Fruit fly (Drosophila melanogaster) whole organism, prepupa: Measurements from ENCODE around the gene CG3868.

ENCODE experiments used
- CG10631 ChIP-seq: fragments of 200-800 bp; sonication (Bioruptor generic); optimal IDR thresholded peaks from 2 replicates; lab custom pipeline; 2016; ENCODE audit warnings: missing biosample characterization, missing genetic modification characterization
- CG10669 ChIP-seq: fragments of 200-800 bp; sonication (Bioruptor generic); optimal IDR thresholded peaks from 3 replicates; lab custom pipeline; 2018; ENCODE audit warnings: missing biosample characterization, mild to moderate bottlenecking, missing genetic modification characterization, moderate library complexity
- CG11762 ChIP-seq: fragments of 200-800 bp; sonication (Bioruptor generic); optimal IDR thresholded peaks from 3 replicates; lab custom pipeline; 2016; ENCODE audit warnings: missing biosample characterization, missing genetic modification characterization; ENCODE audit not compliant: insufficient read depth
- CG11902 ChIP-seq: fragments of 200-800 bp; sonication (Bioruptor generic); optimal IDR thresholded peaks from 3 replicates; lab custom pipeline; 2016; ENCODE audit warnings: missing biosample characterization, missing genetic modification characterization
- CG15336 ChIP-seq: fragments of 200-800 bp; sonication (Bioruptor generic); IDR thresholded peaks from 2 replicates; pipeline ENCODE4 v1.3.6; 2022; ENCODE audit warnings: missing biosample characterization, missing genetic modification characterization
- CG3032 ChIP-seq: fragments of 200-800 bp; optimal IDR thresholded peaks from 2 replicates; lab custom pipeline; 2019; ENCODE audit warnings: missing biosample characterization, mild to moderate bottlenecking, missing genetic modification characterization, moderate library complexity
- CG31627 ChIP-seq: fragments of 200-800 bp; sonication (Bioruptor generic); optimal IDR thresholded peaks from 3 replicates; lab custom pipeline; 2016; ENCODE audit warnings: missing biosample characterization, missing genetic modification characterization
- CG32006 ChIP-seq: fragments of 200-800 bp; sonication (Bioruptor generic); optimal IDR thresholded peaks from 3 replicates; lab custom pipeline; 2017; ENCODE audit warnings: missing biosample characterization, mild to moderate bottlenecking, missing genetic modification characterization
- CG34406 ChIP-seq: fragments of 200-800 bp; sonication (Bioruptor generic); optimal IDR thresholded peaks from 3 replicates; lab custom pipeline; 2016; ENCODE audit warnings: missing biosample characterization, missing genetic modification characterization
- CG4318 ChIP-seq: fragments of 200-800 bp; sonication (Bioruptor generic); optimal IDR thresholded peaks from 3 replicates; lab custom pipeline; 2017; ENCODE audit warnings: missing biosample characterization, mild to moderate bottlenecking, missing genetic modification characterization
- CG6163 ChIP-seq: fragments of 200-800 bp; sonication (Bioruptor generic); IDR thresholded peaks from 3 replicates; pipeline ENCODE4 v1.3.6; 2022; ENCODE audit warnings: missing biosample characterization, missing genetic modification characterization
- CG6276 ChIP-seq: fragments of 200-800 bp; sonication (Bioruptor generic); optimal IDR thresholded peaks from 2 replicates; lab custom pipeline; 2017; ENCODE audit warnings: missing biosample characterization, mild to moderate bottlenecking, missing genetic modification characterization
- CG6792 ChIP-seq: fragments of 200-800 bp; sonication (Bioruptor generic); optimal IDR thresholded peaks from 3 replicates; lab custom pipeline; 2016; ENCODE audit warnings: missing biosample characterization, missing genetic modification characterization
- CG6854 ChIP-seq: fragments of 200-800 bp; sonication (Bioruptor generic); optimal IDR thresholded peaks from 2 replicates; lab custom pipeline; 2017; ENCODE audit warnings: missing biosample characterization, mild to moderate bottlenecking, missing genetic modification characterization
- CG7368 ChIP-seq: fragments of 200-800 bp; sonication (Bioruptor generic); optimal IDR thresholded peaks from 3 replicates; lab custom pipeline; 2016; ENCODE audit warnings: missing biosample characterization, missing genetic modification characterization
- CG8319 ChIP-seq: fragments of 200-800 bp; sonication (Bioruptor generic); optimal IDR thresholded peaks from 3 replicates; lab custom pipeline; 2016; ENCODE audit warnings: missing biosample characterization, missing genetic modification characterization
- CG9139 ChIP-seq: fragments of 200-800 bp; sonication (Bioruptor generic); optimal IDR thresholded peaks from 3 replicates; lab custom pipeline; 2017; ENCODE audit warnings: missing biosample characterization, mild to moderate bottlenecking, missing genetic modification characterization
- Eip75B ChIP-seq: fragments of 200-800 bp; sonication (Bioruptor generic); optimal IDR thresholded peaks from 3 replicates; lab custom pipeline; 2016; ENCODE audit warnings: missing biosample characterization, missing genetic modification characterization
- Eip78C ChIP-seq: fragments of 200-800 bp; sonication (Bioruptor generic); peaks from one replicate; lab custom pipeline; 2016; ENCODE audit warnings: missing biosample characterization, missing genetic modification characterization
- Ets21C ChIP-seq: fragments of 200-800 bp; sonication (Bioruptor generic); optimal IDR thresholded peaks from 3 replicates; lab custom pipeline; 2016; ENCODE audit warnings: missing biosample characterization, missing genetic modification characterization
- Ets96B ChIP-seq: fragments of 200-800 bp; optimal IDR thresholded peaks from 2 replicates; lab custom pipeline; 2019; ENCODE audit warnings: missing biosample characterization, mild to moderate bottlenecking, missing genetic modification characterization, moderate library complexity
- Gug ChIP-seq: fragments of 200-800 bp; sonication (Bioruptor generic); IDR thresholded peaks from 2 replicates; pipeline ENCODE4 v1.3.6; 2022; ENCODE audit warnings: missing biosample characterization, missing genetic modification characterization
- Hr4 ChIP-seq: fragments of 200-800 bp; sonication (Bioruptor generic); optimal IDR thresholded peaks from 3 replicates; lab custom pipeline; 2016; ENCODE audit warnings: missing biosample characterization, missing genetic modification characterization
- Met ChIP-seq: fragments of 200-800 bp; sonication (Bioruptor generic); optimal IDR thresholded peaks from 3 replicates; lab custom pipeline; 2016; ENCODE audit warnings: missing biosample characterization, missing genetic modification characterization
- OdsH ChIP-seq: fragments of 200-800 bp; sonication (Bioruptor generic); optimal IDR thresholded peaks from 3 replicates; lab custom pipeline; 2016; ENCODE audit warnings: missing biosample characterization, missing genetic modification characterization
- Smox ChIP-seq: fragments of 200-800 bp; sonication (Bioruptor generic); optimal IDR thresholded peaks from 3 replicates; lab custom pipeline; 2016; ENCODE audit warnings: missing biosample characterization, missing genetic modification characterization
- Sox14 ChIP-seq: fragments of 200-800 bp; sonication (Bioruptor generic); optimal IDR thresholded peaks from 3 replicates; lab custom pipeline; 2016; ENCODE audit warnings: missing biosample characterization, missing genetic modification characterization
- Sox15 ChIP-seq: fragments of 200-800 bp; sonication (Bioruptor generic); optimal IDR thresholded peaks from 3 replicates; lab custom pipeline; 2016; ENCODE audit warnings: missing biosample characterization, missing genetic modification characterization
- achi ChIP-seq: fragments of 200-800 bp; sonication (Bioruptor generic); optimal IDR thresholded peaks from 3 replicates; lab custom pipeline; 2016; ENCODE audit warnings: missing biosample characterization, missing genetic modification characterization
- acj6 ChIP-seq: fragments of 200-800 bp; sonication (Bioruptor generic); optimal IDR thresholded peaks from 3 replicates; lab custom pipeline; 2016; ENCODE audit warnings: missing biosample characterization, missing genetic modification characterization
- cyc ChIP-seq: fragments of 200-800 bp; sonication (Bioruptor generic); optimal IDR thresholded peaks from 3 replicates; lab custom pipeline; 2016; ENCODE audit warnings: missing biosample characterization, missing genetic modification characterization
- dsx ChIP-seq: fragments of 200-800 bp; optimal IDR thresholded peaks from 3 replicates; lab custom pipeline; 2019; ENCODE audit warnings: missing biosample characterization, mild to moderate bottlenecking, missing genetic modification characterization, moderate library complexity; ENCODE audit not compliant: poor library complexity, severe bottlenecking
- eg ChIP-seq: fragments of 200-800 bp; sonication (Bioruptor generic); IDR thresholded peaks from 3 replicates; pipeline ENCODE4 v1.3.6; 2022; ENCODE audit warnings: missing biosample characterization, missing genetic modification characterization
- fd85E ChIP-seq: fragments of 200-800 bp; sonication (Bioruptor generic); optimal IDR thresholded peaks from 3 replicates; lab custom pipeline; 2016; ENCODE audit warnings: missing biosample characterization, missing genetic modification characterization
- fkh ChIP-seq: fragments of 200-800 bp; sonication (Bioruptor generic); optimal IDR thresholded peaks from 3 replicates; lab custom pipeline; 2017; ENCODE audit warnings: missing biosample characterization, mild to moderate bottlenecking, missing genetic modification characterization, moderate library complexity
- lz ChIP-seq: fragments of 200-800 bp; sonication (Bioruptor generic); optimal IDR thresholded peaks from 3 replicates; lab custom pipeline; 2016; ENCODE audit warnings: missing biosample characterization, missing genetic modification characterization
- pdm3 ChIP-seq: fragments of 200-800 bp; sonication (Bioruptor generic); optimal IDR thresholded peaks from 3 replicates; lab custom pipeline; 2016; ENCODE audit warnings: missing biosample characterization, missing genetic modification characterization
- salr ChIP-seq, 2 experiments: fragments of 200-800 bp; sonication (Bioruptor generic); optimal IDR thresholded peaks; 3 replicates each; lab custom pipeline; 2016 to 2018; ENCODE audit warnings: missing biosample characterization in 2 of 2, missing genetic modification characterization in 2 of 2, mild to moderate bottlenecking in 1 of 2
- spab ChIP-seq: fragments of 200-800 bp; sonication (Bioruptor generic); optimal IDR thresholded peaks from 2 replicates; lab custom pipeline; 2017; ENCODE audit warnings: missing biosample characterization, mild to moderate bottlenecking, missing genetic modification characterization, missing genetic modification reagents
- svp ChIP-seq: fragments of 200-800 bp; sonication (Bioruptor generic); peaks from one replicate; lab custom pipeline; 2016; ENCODE audit warnings: missing biosample characterization, missing genetic modification characterization
- topi ChIP-seq: fragments of 200-800 bp; sonication (Bioruptor generic); optimal IDR thresholded peaks from 3 replicates; lab custom pipeline; 2016; ENCODE audit warnings: missing biosample characterization, missing genetic modification characterization
- vri ChIP-seq: fragments of 200-800 bp; sonication (Bioruptor generic); optimal IDR thresholded peaks from 3 replicates; lab custom pipeline; 2016; ENCODE audit warnings: missing biosample characterization, mild to moderate bottlenecking, missing genetic modification characterization

The CG3868 gene

dm6 chr3L:14448321-14449043 lies 46.0 kb upstream of the CG3868 start (continued):
- TF ChIP-seq vri (GFP tag; lab: Kevin White, UChicago) (peak; percentile 95), Ets96B (peak; percentile 99), pdm3 (GFP tag; lab: Kevin White, UChicago) (peak; percentile 97), CG11902 (GFP tag; lab: Kevin White, UChicago) (peak; percentile 82), svp (GFP tag; lab: Kevin White, UChicago) (peak; percentile 97), eg (GFP tag; lab: Robert Waterston, UW) (peak; percentile 98), CG4318 (GFP tag; lab: Kevin White, UChicago) (peak; percentile 91), OdsH (GFP tag; lab: Kevin White, UChicago) (peak; percentile 98), spab (GFP tag; lab: Kevin White, UChicago) (peak; percentile 97), CG6276 (peak; percentile 96), Eip75B (GFP tag; lab: Kevin White, UChicago) (peak; percentile 97), Sox15 (peak; percentile 86), lz (GFP tag; lab: Kevin White, UChicago) (peak; percentile 94), CG6792 (GFP tag; lab: Kevin White, UChicago) (peak; percentile 96), dsx (peak; percentile 97), CG10669 (GFP tag; lab: Kevin White, UChicago) (peak; percentile 96), Gug (GFP tag; lab: Robert Waterston, UW) (peak; percentile 93)

DNA sequence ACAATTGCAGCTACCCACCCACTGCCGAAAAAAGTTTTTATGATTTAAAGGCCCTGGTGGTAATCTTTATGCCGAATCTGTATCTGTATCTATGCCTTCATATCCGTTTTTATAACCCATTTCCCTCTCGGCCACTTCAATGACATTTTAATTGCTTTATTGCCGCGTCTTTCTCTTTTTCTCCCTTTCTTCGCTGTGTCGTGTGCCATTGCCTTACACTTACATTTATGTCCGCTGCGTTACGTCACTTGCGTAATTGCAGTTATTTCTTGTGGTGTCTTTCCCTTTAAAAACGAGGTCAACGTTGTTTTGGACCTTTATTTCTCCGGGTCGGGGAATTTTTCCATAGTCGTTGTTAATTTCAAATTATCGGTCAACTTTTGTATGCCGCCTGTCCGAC lies 44.8 kb upstream of the CG3868 start:
- no peak for TF ChIP-seq CG7368 (GFP tag; lab: Kevin White, UChicago)

- no peak for TF ChIP-seq Met (GFP tag; lab: Kevin White, UChicago)
- peak; percentile 38 for TF ChIP-seq Eip78C (GFP tag; lab: Kevin White, UChicago)
- TF ChIP-seq svp (GFP tag; lab: Kevin White, UChicago) = peak; percentile 60
- TF ChIP-seq fkh = peak; percentile 78
These were observed 44.3 kb upstream of the CG3868 start for dm6 chr3L:14446874-14447273.

dm6 chr3L:14440592-14440991 lies 38.1 kb upstream of the CG3868 start:
- peak; percentile 6 for TF ChIP-seq CG4318 (GFP tag; lab: Kevin White, UChicago)
- peak; percentile 18 for TF ChIP-seq achi (GFP tag; lab: Kevin White, UChicago)
- TF ChIP-seq CG6276 = peak; percentile 11
- TF ChIP-seq CG9139 = no peak
- TF ChIP-seq CG7368 (GFP tag; lab: Kevin White, UChicago) = no peak
- TF ChIP-seq CG11902 (GFP tag; lab: Kevin White, UChicago) = no peak
- peak; percentile 69 for TF ChIP-seq Eip78C (GFP tag; lab: Kevin White, UChicago)
- no peak for TF ChIP-seq OdsH (GFP tag; lab: Kevin White, UChicago)
- no peak for TF ChIP-seq CG6854 (GFP tag; lab: Kevin White, UChicago)
- TF ChIP-seq CG15336 = peak; percentile 61
- TF ChIP-seq salr (GFP tag; optimal IDR thresholded peaks at IDR 0.05; lab: Kevin White, UChicago) = peak in 1 of 2 experiments; percentile 32
- peak; percentile 32 for TF ChIP-seq CG10631 (GFP tag; lab: Kevin White, UChicago)
- TF ChIP-seq CG31627 (GFP tag; lab: Kevin White, UChicago) = no peak
- no peak for TF ChIP-seq CG8319 (GFP tag; lab: Kevin White, UChicago)
- no peak for TF ChIP-seq topi
- no peak for TF ChIP-seq Smox (GFP tag; lab: Kevin White, UChicago)
- peak; percentile 17 for TF ChIP-seq Hr4
- no peak for TF ChIP-seq CG6163 (GFP tag; lab: Robert Waterston, UW)
- TF ChIP-seq acj6 = no peak
- peak; percentile 10 for TF ChIP-seq Eip75B (GFP tag; lab: Kevin White, UChicago)
- peak; percentile 12 for TF ChIP-seq Ets96B
- no peak for TF ChIP-seq fkh
- no peak for TF ChIP-seq Sox14 (GFP tag; lab: Kevin White, UChicago)
- no peak for TF ChIP-seq eg (GFP tag; lab: Robert Waterston, UW)
- no peak for TF ChIP-seq CG34406 (GFP tag; lab: Kevin White, UChicago)
- peak; percentile 55 for TF ChIP-seq CG32006
- no peak for TF ChIP-seq cyc
- TF ChIP-seq Ets21C = no peak
- no peak for TF ChIP-seq svp (GFP tag; lab: Kevin White, UChicago)
- peak; percentile 35 for TF ChIP-seq CG3032 (tag; lab: Kevin White, UChicago)
- no peak for TF ChIP-seq fd85E (GFP tag; lab: Kevin White, UChicago)
- TF ChIP-seq Sox15 = no peak
- no peak for TF ChIP-seq CG11762 (GFP tag; lab: Kevin White, UChicago)
